Fruit fly (Drosophila melanogaster) ovary, adult (tissue): Measurements from ENCODE around the gene mRpS23.
A peak's percentile ranks its signal among the peaks of the same experiment; 100 is the strongest.

Experiments
- CG17801 ChIP-seq: fragments of 200-800 bp; optimal IDR thresholded peaks from 2 replicates; lab custom pipeline; 2019; ENCODE audit warnings: missing biosample characterization, mild to moderate bottlenecking, missing genetic modification characterization, moderate library complexity; ENCODE audit not compliant: partially characterized antibody

The mRpS23 gene

DNA sequence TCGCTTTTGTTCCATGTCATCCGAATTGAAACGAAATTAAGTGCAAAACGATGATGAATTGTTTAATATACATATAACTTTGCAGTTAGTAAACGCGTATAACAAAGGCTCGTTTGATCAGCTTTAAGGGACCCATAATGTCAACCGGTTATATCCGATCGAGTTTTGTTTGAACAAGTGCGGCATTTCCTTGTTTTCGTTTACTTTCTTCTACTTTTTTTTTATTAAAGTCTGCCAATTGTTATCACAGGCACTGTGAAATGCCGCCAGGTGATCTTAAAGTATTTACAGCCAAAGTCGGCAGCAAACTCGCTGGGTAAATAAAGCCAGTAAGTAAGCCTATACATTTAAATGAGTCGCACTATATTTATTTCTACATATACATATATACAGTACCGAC, 27.8 kb downstream of the mRpS23 start:
- TF ChIP-seq CG17801, result no peak

- TF ChIP-seq CG17801, result no peak
Measured at dm6 chr2L:13805170-13805569, 29.7 kb downstream of the mRpS23 start.

DNA sequence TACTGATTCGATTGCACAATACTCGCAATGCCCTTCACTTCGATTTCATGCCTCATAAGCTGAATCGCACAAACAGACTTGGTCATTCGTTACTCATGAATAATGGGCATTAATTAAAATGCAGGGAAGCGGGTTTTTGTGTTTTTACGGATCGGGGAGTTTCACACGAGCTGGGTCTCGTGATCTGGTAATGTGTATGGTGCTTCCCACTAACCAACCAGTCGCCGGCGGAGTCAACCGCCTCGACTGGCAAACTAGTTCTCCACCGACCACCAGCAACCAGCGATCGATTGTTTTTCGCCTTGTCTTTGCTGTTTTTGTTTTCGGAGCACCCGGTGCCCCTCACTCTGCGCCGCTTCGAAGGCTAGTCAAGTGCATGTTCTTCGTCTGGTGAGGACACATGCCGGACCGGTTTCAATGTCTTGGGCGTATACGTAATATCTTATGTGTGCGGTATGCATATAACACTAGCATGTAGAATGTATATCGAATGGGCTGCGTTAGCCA, 30.3 kb downstream of the mRpS23 start:
- no peak for TF ChIP-seq CG17801

DNA sequence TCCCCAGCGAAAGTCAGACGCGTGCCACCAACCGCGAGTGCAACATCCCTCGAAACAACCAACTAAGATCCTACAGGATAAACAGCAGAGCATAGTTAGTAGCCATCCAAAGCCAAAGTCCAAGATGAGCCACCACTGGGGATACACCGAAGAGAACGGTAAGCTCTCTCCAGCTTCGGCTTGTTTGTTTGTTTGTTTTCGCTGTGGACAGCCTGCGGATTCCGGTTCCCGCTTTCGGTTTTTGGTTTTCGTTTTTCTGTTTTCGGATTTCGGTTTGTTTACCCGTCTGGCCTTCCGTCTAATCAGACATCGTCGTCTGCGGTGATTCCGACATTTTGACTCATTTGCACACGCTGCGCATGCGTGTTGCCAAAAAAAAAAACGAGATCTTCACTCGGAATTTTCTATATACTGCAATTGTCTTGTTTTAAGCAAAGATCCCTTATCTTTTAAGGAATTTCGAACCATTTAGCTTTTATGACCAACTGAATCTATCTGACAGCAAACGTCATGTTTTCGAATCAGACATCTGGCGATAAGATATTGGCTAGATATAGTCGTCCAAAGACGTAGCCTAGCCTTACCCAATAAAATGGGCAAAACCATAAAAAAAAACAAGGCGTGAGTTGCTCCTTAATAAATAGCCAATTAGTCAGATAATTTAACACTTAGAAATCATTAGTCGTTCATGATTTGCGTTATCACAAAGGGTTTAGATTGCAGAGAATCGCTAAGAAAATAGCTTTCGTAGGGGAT, 30.9 kb downstream of the mRpS23 start:
- TF ChIP-seq CG17801, result no peak

DNA sequence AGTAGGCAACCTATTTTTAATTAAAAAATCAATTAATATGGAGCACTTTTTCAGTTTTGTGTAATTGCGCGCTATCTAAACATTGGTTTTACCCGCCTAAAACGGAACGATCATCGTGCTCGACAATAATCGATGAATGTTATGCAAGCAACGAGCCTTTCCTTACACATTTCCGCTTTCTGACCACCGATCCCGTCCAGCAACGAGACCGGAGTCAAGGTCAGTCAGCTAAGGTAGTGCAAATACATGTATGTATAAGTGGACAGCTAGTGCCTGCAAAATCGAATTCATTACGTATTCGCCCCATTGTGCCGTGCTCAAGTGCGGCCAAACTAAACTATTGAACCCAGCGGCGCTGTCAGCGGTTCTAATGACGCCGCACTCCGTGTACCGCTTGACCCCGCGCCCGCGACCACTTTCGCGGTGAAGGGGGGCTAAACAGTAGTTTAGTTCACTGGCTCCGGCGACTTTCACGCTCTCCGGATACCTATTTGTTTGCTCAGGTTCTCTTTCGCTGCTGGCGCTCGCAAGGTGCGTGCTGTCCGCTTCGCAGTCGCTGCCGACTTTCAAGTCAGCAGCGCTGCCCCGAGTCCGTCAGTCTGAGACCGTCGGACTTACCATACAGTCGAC, 31.7 kb downstream of the mRpS23 start, which contains the start of gene CAH1:
Gene CAH1, plus strand, starts transcription at position 595 of the 630 bp plus-strand sequence.
- TF ChIP-seq CG17801, result no peak

- no peak for TF ChIP-seq CG17801
Measured at dm6 chr2L:13802075-13802639, 32.7 kb downstream of the mRpS23 start.

DNA sequence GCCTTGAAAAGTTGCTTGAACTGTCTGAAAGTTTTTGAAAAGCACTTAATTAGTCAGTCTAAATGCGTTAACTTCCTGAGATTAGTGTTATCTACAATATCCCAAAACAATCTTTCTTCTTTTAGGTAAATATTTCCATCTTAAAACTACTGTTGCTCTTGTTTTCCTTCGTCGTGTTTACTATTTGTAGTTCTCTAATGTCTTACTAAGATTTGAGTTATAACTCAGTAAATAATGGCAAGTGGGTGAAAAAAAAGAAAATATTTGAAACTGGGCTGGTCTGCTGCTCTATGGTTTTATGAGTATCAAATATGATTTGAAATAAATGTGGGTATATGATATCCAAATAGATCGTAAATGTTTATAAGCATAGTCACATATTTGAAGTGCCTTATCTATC, 33.7 kb downstream of the mRpS23 start:
- TF ChIP-seq CG17801, result no peak

dm6 chr2L:13793405-13793804, 41.5 kb downstream of the mRpS23 start, which contains the start of gene Sec71:
TSS of gene Sec71 (plus strand) at chr2L:13793521.
- peak; percentile 32 for TF ChIP-seq CG17801

DNA sequence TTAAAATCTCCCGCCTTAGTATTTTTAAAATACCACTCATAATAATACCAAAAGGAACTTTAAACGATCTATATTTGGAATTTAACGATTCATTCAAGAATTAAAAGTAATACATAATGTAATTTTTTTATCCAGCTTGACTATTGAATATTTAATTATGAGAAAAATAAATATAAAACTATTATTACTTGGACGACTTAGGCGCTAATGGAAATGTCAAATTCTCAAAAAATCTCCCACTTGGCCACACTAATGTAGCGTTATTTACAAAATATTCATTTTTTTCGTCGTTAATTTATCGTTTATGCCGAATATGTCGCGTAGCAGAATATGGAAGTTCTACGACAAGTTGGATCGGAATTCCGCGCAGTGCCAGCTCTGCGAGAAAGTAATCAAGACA, 44.2 kb downstream of the mRpS23 start, which contains the start of gene CG16863:
Gene CG16863, plus strand, starts transcription at position 245 of the 400 bp plus-strand sequence.
- TF ChIP-seq CG17801, result no peak
